Fruit fly (Drosophila melanogaster): ENCODE results near the gene Tsp39D.
A peak's percentile ranks its signal among the peaks of the same experiment; 100 is the strongest.

Gene Tsp39D

dm6 chr2L:21316716-21317115 is 27.7 kb upstream of the Tsp39D start:
- TF ChIP-seq N (GFP tag; optimal IDR thresholded peaks at IDR 0.05) (no peak), pan (optimal IDR thresholded peaks at IDR 0.05) (no peak), CrebA (GFP tag; optimal IDR thresholded peaks at IDR 0.05; ENCODE audit: borderline replicate concordance) (no peak), Hnf4 (GFP tag; optimal IDR thresholded peaks at IDR 0.05) (no peak), CG32264 (GFP tag; optimal IDR thresholded peaks at IDR 0.05) (no peak), dl (GFP tag; optimal IDR thresholded peaks at IDR 0.05; ENCODE audit: insufficient read depth in 1 of 2, partially characterized antibody in 2 of 2) (no peak), CG9705 (GFP tag; optimal IDR thresholded peaks at IDR 0.05) (no peak), h (GFP tag; optimal IDR thresholded peaks at IDR 0.05) (no peak), Dfd (GFP tag; optimal IDR thresholded peaks at IDR 0.05) (no peak), Abd-B (GFP tag; optimal IDR thresholded peaks at IDR 0.05) (no peak), sv (GFP tag; optimal IDR thresholded peaks at IDR 0.05) (no peak), Dif (GFP tag; optimal IDR thresholded peaks at IDR 0.05; ENCODE audit: partially characterized antibody) (no peak), dsf (GFP tag; optimal IDR thresholded peaks at IDR 0.05; ENCODE audit: borderline replicate concordance) (no peak), Jra (GFP tag; optimal IDR thresholded peaks at IDR 0.05) (no peak), Hr83 (GFP tag; optimal IDR thresholded peaks at IDR 0.05; ENCODE audit: poor library complexity, severe bottlenecking) (no peak), dmrt93B (GFP tag; optimal IDR thresholded peaks at IDR 0.05) (no peak)

dm6 chr2L:21322161-21322560 is 22.2 kb upstream of the Tsp39D start:
- TF ChIP-seq Hr83 (GFP tag; optimal IDR thresholded peaks at IDR 0.05; ENCODE audit: poor library complexity, severe bottlenecking), result no peak
- TF ChIP-seq Hr78 (GFP tag; optimal IDR thresholded peaks at IDR 0.05), result no peak
- no peak for TF ChIP-seq sv (GFP tag; optimal IDR thresholded peaks at IDR 0.05)
- no peak for TF ChIP-seq fru (GFP tag; optimal IDR thresholded peaks at IDR 0.05)
- no peak for TF ChIP-seq CG32264 (GFP tag; optimal IDR thresholded peaks at IDR 0.05)
- TF ChIP-seq dsf (GFP tag; optimal IDR thresholded peaks at IDR 0.05; ENCODE audit: borderline replicate concordance), result no peak

DNA sequence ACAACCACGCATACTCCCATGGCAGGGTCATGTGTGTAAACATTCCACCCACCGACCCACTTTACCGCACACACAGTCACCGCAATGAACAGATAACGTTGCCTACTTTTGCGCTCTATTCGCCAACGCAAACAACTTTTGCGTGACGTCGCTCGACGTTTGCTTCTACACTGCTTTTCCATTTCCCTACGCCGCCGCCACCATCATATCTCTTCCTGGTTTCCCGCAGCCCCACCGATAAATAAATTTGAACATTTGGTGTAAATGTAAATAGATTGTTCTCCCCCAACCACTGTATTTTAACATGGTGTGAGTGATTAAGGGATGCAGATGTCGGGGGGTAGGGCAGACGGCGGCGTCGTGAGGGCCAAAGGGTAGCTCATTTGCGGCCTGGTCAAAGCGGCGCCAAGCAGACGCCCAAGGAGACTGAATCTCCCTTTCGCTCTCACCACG is 19.9 kb upstream of the Tsp39D start:
- TF ChIP-seq brk (GFP tag; optimal IDR thresholded peaks at IDR 0.05), result no peak

dm6 chr2L:21329353-21329752 is 15.1 kb upstream of the Tsp39D start:
- no peak for TF ChIP-seq Jra (GFP tag; optimal IDR thresholded peaks at IDR 0.05)
- TF ChIP-seq ey (GFP tag; optimal IDR thresholded peaks at IDR 0.05), result no peak
- TF ChIP-seq Hr83 (GFP tag; optimal IDR thresholded peaks at IDR 0.05; ENCODE audit: poor library complexity, severe bottlenecking), result no peak

dm6 chr2L:21330823-21331222 is 13.6 kb upstream of the Tsp39D start:
- TF ChIP-seq foxo (GFP tag; optimal IDR thresholded peaks at IDR 0.05) (no peak), woc (GFP tag; optimal IDR thresholded peaks at IDR 0.05) (peak; percentile 8)

dm6 chr2L:21331502-21331901 is 12.9 kb upstream of the Tsp39D start, which contains the start of gene dimm:
TSS of gene dimm (plus strand) at chr2L:21331756.
- TF ChIP-seq Vsx2 (GFP tag; optimal IDR thresholded peaks at IDR 0.05; ENCODE audit: partially characterized antibody) (no peak), sv (GFP tag; optimal IDR thresholded peaks at IDR 0.05) (no peak), Hr83 (GFP tag; optimal IDR thresholded peaks at IDR 0.05; ENCODE audit: poor library complexity, severe bottlenecking) (no peak), psq (GFP tag; optimal IDR thresholded peaks at IDR 0.05) (no peak), Mio (GFP tag; optimal IDR thresholded peaks at IDR 0.05) (no peak), pan (optimal IDR thresholded peaks at IDR 0.05) (no peak), CrebA (GFP tag; optimal IDR thresholded peaks at IDR 0.05; ENCODE audit: borderline replicate concordance) (no peak), Abd-B (GFP tag; optimal IDR thresholded peaks at IDR 0.05) (no peak), OdsH (GFP tag; optimal IDR thresholded peaks at IDR 0.05) (no peak), Dfd (GFP tag; optimal IDR thresholded peaks at IDR 0.05) (no peak), jim (GFP tag; optimal IDR thresholded peaks at IDR 0.05) (no peak), brk (GFP tag; optimal IDR thresholded peaks at IDR 0.05) (no peak), dmrt93B (GFP tag; optimal IDR thresholded peaks at IDR 0.05) (no peak), N (GFP tag; optimal IDR thresholded peaks at IDR 0.05) (no peak), sage (GFP tag; optimal IDR thresholded peaks at IDR 0.05) (no peak), br (GFP tag; optimal IDR thresholded peaks at IDR 0.05) (no peak), tai (GFP tag; optimal IDR thresholded peaks at IDR 0.05) (no peak), CG32264 (GFP tag; optimal IDR thresholded peaks at IDR 0.05) (no peak), Hnf4 (GFP tag; optimal IDR thresholded peaks at IDR 0.05) (no peak), Sp1 (GFP tag; optimal IDR thresholded peaks at IDR 0.05) (no peak)

Data from whole organism, wandering third instar larva.